Worm (Caenorhabditis elegans): ENCODE measurements around the gene Y43E12A.2.
"Not testable (repeated sequence)": the region's sequence is repeated elsewhere in the genome, so short reads cannot be mapped to it uniquely, and the experiment has no call there.

DNA sequence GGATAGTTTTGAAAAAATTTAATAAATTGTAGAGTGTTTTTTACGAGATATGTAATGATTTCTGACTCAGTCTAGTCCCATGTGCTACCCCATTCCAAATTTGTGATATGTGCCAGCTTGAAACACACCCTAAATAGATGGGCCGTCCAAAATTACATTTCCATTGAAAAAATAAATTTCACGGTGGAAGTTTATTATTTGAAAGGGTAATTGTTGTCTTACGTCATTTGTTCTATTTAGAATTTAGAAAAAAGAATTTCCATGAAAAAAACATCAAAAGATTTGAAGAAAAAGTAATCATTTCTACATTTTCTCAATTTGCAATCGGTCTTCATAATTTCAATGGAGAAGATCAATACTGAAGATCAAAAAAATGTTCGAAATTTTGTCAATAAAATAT lies 26.9 kb upstream of the Y43E12A.2 start, which contains the start of gene Y69E1A.4:
- TF ChIP-seq T22C8.4 (GFP tag; IDR thresholded peaks at IDR 0.05); tab-1 (GFP tag; IDR thresholded peaks at IDR 0.05); ztf-29 (GFP tag; IDR thresholded peaks at IDR 0.05); ref-1 (GFP tag; conservative IDR thresholded peaks at IDR 0.05); cog-1 (tag; optimal IDR thresholded peaks at IDR 0.05); flt-1 (GFP tag; IDR thresholded peaks at IDR 0.05); klf-2 (GFP tag; conservative IDR thresholded peaks at IDR 0.05); med-1 (GFP tag; optimal IDR thresholded peaks at IDR 0.05; ENCODE audit: insufficient read depth): not testable (repeated sequence)

Measured in whole organism, midembryonic.